Fruit fly (Drosophila melanogaster): ENCODE data around the gene CG11262.

Gene CG11262

dm6 chr3L:13028740-13029139, 33.8 kb downstream of the CG11262 start, which contains the start of gene CG17672 (continued):
- TF ChIP-seq bsh (GFP tag; optimal IDR thresholded peaks at IDR 0.05) (peak in 1 of 2 experiments; percentile 22), sens (GFP tag) (peak; percentile 24), unpg (GFP tag; optimal IDR thresholded peaks at IDR 0.05) (no peak), kni (GFP tag; optimal IDR thresholded peaks at IDR 0.05) (peak; percentile 14), ems (GFP tag; optimal IDR thresholded peaks at IDR 0.05) (no peak), CG3995 (GFP tag; optimal IDR thresholded peaks at IDR 0.05) (peak; percentile 32), ara (GFP tag; IDR thresholded peaks at IDR 0.05) (0 out of 2 replicates have a peak, but pooled peaks have one; percentile 41), CG16779 (GFP tag; IDR thresholded peaks at IDR 0.05) (no peak), ham (GFP tag; IDR thresholded peaks at IDR 0.05) (no peak), CG6854 (GFP tag; optimal IDR thresholded peaks at IDR 0.05) (no peak), bbx (GFP tag; IDR thresholded peaks at IDR 0.05; ENCODE audit: partially characterized antibody) (peak; percentile 50), CG4820 (GFP tag; optimal IDR thresholded peaks at IDR 0.05) (no peak), Usf (GFP tag; optimal IDR thresholded peaks at IDR 0.05) (no peak), amos (GFP tag; IDR thresholded peaks at IDR 0.05; ENCODE audit: partially characterized antibody) (peak; percentile 20; the same call in 1 of the 2 replicates), CG32767 (GFP tag; IDR thresholded peaks at IDR 0.05) (no peak), inv (GFP tag; IDR thresholded peaks at IDR 0.05; ENCODE audit: partially characterized antibody) (0 out of 2 replicates have a peak, but pooled peaks have one; percentile 14), CG6175 (GFP tag; IDR thresholded peaks at IDR 0.05) (peak; percentile 40; the same call in 1 of the 3 replicates), dmrt11E (tag; optimal IDR thresholded peaks at IDR 0.05) (no peak), zfh1 (GFP tag; IDR thresholded peaks at IDR 0.05) (no peak), zfh2 (GFP tag; optimal IDR thresholded peaks at IDR 0.05) (no peak), Doc3 (GFP tag; IDR thresholded peaks at IDR 0.05; ENCODE audit: partially characterized antibody) (no peak), H15 (GFP tag; IDR thresholded peaks at IDR 0.05) (no peak), fd64A (GFP tag; optimal IDR thresholded peaks at IDR 0.05) (no peak), Jarid2 (GFP tag; optimal IDR thresholded peaks at IDR 0.05) (peak; percentile 69), ci (GFP tag; IDR thresholded peaks at IDR 0.05) (peak; percentile 63; the same call in 1 of the 3 replicates), CG5953 (GFP tag; IDR thresholded peaks at IDR 0.05) (no peak), CG4730 (GFP tag; IDR thresholded peaks at IDR 0.05) (no peak), CG11504 (tag; optimal IDR thresholded peaks at IDR 0.05) (peak; percentile 69), CG8478 (optimal IDR thresholded peaks at IDR 0.05) (peak; percentile 71), gro (GFP tag; optimal IDR thresholded peaks at IDR 0.05) (no peak), Deaf1 (tag; optimal IDR thresholded peaks at IDR 0.05) (peak; percentile 93), CG8290 (GFP tag; optimal IDR thresholded peaks at IDR 0.05) (no peak), CG8290 (tag; optimal IDR thresholded peaks at IDR 0.05) (no peak), psq (GFP tag; optimal IDR thresholded peaks at IDR 0.05) (no peak), CG34422 (GFP tag; IDR thresholded peaks at IDR 0.05) (0 out of 3 replicates have a peak, but pooled peaks have one; percentile 27), CG11093 (GFP tag; IDR thresholded peaks at IDR 0.05) (no peak), lilli (GFP tag; optimal IDR thresholded peaks at IDR 0.05) (no peak), Nf-YC (tag; optimal IDR thresholded peaks at IDR 0.05) (peak; percentile 45), nom (GFP tag; optimal IDR thresholded peaks at IDR 0.05) (peak; percentile 39), Lim3 (GFP tag; IDR thresholded peaks at IDR 0.05) (no peak), Drgx (GFP tag; IDR thresholded peaks at IDR 0.05) (0 out of 2 replicates have a peak, but pooled peaks have one; percentile 15), Lhr (GFP tag; optimal IDR thresholded peaks at IDR 0.05) (no peak), Chrac-16 (GFP tag; optimal IDR thresholded peaks at IDR 0.05) (no peak), dan (GFP tag; IDR thresholded peaks at IDR 0.05) (no peak), lov (optimal IDR thresholded peaks at IDR 0.05) (no peak), lov (GFP tag; IDR thresholded peaks at IDR 0.05) (0 out of 3 replicates have a peak, but pooled peaks have one; percentile 40), CG12769 (tag; optimal IDR thresholded peaks at IDR 0.05) (peak; percentile 67), Nf-YB (GFP tag; optimal IDR thresholded peaks at IDR 0.05) (peak; percentile 8), lmd (GFP tag; IDR thresholded peaks at IDR 0.05) (no peak), CG5180 (GFP tag; optimal IDR thresholded peaks at IDR 0.05) (peak; percentile 23), lab (GFP tag; optimal IDR thresholded peaks at IDR 0.05) (no peak), wdn (GFP tag; IDR thresholded peaks at IDR 0.05) (no peak)

Data from whole organism, embryonic.